Fruit fly (Drosophila melanogaster) whole organism, embryonic: ENCODE data around the gene U2af50.

Experiments
- Atf6 ChIP-seq: fragments of 200-800 bp; sonication (Bioruptor generic); IDR thresholded peaks from 2 replicates; pipeline ENCODE4 v1.3.6; 2022; ENCODE audit warnings: missing biosample characterization, missing genetic modification characterization
- B-H2 ChIP-seq: fragments of 200-800 bp; sonication (Bioruptor generic); optimal IDR thresholded peaks from 2 replicates; lab custom pipeline; 2018; ENCODE audit warnings: missing biosample characterization, mild to moderate bottlenecking, missing genetic modification characterization
- Bgb ChIP-seq: fragments of 200-800 bp; sonication (Bioruptor generic); IDR thresholded peaks from 2 replicates; pipeline ENCODE4 v1.3.6; 2022; ENCODE audit warnings: missing biosample characterization, missing genetic modification characterization; ENCODE audit not compliant: partially characterized antibody
- CG10462 ChIP-seq: fragments of 200-800 bp; sonication (Bioruptor generic); optimal IDR thresholded peaks from 2 replicates; lab custom pipeline; 2016; ENCODE audit warnings: missing biosample characterization, missing genetic modification characterization
- CG11504 ChIP-seq: fragments of 200-800 bp; sonication (Bioruptor generic); optimal IDR thresholded peaks from 3 replicates; lab custom pipeline; 2019; ENCODE audit warnings: missing biosample characterization, mild to moderate bottlenecking, missing genetic modification characterization, moderate library complexity
- CG13123 ChIP-seq: fragments of 200-800 bp; sonication (Bioruptor generic); optimal IDR thresholded peaks from 2 replicates; lab custom pipeline; 2016; ENCODE audit warnings: missing biosample characterization, missing genetic modification characterization
- CG14014 ChIP-seq: fragments of 200-800 bp; sonication (Bioruptor generic); IDR thresholded peaks from 2 replicates; pipeline ENCODE4 v1.3.6; 2022; ENCODE audit warnings: missing biosample characterization, missing genetic modification characterization
- CG15514 ChIP-seq: fragments of 200-800 bp; sonication (Bioruptor generic); optimal IDR thresholded peaks from 3 replicates; lab custom pipeline; 2017; ENCODE audit warnings: missing biosample characterization, missing genetic modification characterization, mild to moderate bottlenecking, moderate library complexity, missing genetic modification reagents
- CG16813 ChIP-seq: fragments of 200-800 bp; sonication (Bioruptor generic); IDR thresholded peaks from 3 replicates; pipeline ENCODE4 v1.3.6; 2022; ENCODE audit warnings: missing biosample characterization, missing genetic modification characterization; ENCODE audit not compliant: partially characterized antibody
- CG16815 ChIP-seq: fragments of 200-800 bp; sonication (Bioruptor generic); optimal IDR thresholded peaks from 3 replicates; lab custom pipeline; 2017; ENCODE audit warnings: missing biosample characterization, mild to moderate bottlenecking, missing genetic modification characterization
- CG2678 ChIP-seq: fragments of 200-800 bp; sonication (Bioruptor generic); optimal IDR thresholded peaks from 3 replicates; lab custom pipeline; 2019; ENCODE audit warnings: missing biosample characterization, mild to moderate bottlenecking, missing genetic modification characterization, moderate library complexity
- CG31388 ChIP-seq: fragments of 200-800 bp; sonication (Bioruptor generic); optimal IDR thresholded peaks from 2 replicates; lab custom pipeline; 2016; ENCODE audit warnings: missing biosample characterization, missing genetic modification characterization
- CG32767 ChIP-seq: fragments of 200-800 bp; sonication (Bioruptor generic); IDR thresholded peaks from 2 replicates; pipeline ENCODE4 v1.3.6; 2022; ENCODE audit warnings: missing biosample characterization, missing genetic modification characterization
- CG7556 ChIP-seq: fragments of 200-800 bp; sonication (Bioruptor generic); optimal IDR thresholded peaks from 2 replicates; lab custom pipeline; 2017; ENCODE audit warnings: missing biosample characterization, mild to moderate bottlenecking, missing genetic modification characterization
- CG7928 ChIP-seq: fragments of 200-800 bp; sonication (Bioruptor generic); optimal IDR thresholded peaks from 2 replicates; lab custom pipeline; 2017; ENCODE audit warnings: missing biosample characterization, mild to moderate bottlenecking, missing genetic modification characterization
- CG7963 ChIP-seq: fragments of 200-800 bp; sonication (Bioruptor generic); IDR thresholded peaks from 3 replicates; pipeline ENCODE4 v1.3.6; 2022; ENCODE audit warnings: missing biosample characterization, missing genetic modification characterization; ENCODE audit not compliant: partially characterized antibody
- CG8765 ChIP-seq: fragments of 200-800 bp; sonication (Bioruptor generic); IDR thresholded peaks from 2 replicates; pipeline ENCODE4 v1.3.6; 2022; ENCODE audit warnings: missing biosample characterization, missing genetic modification characterization
- CG9215 ChIP-seq: fragments of 200-800 bp; sonication (Bioruptor generic); IDR thresholded peaks from 2 replicates; pipeline ENCODE4 v1.3.6; 2022; ENCODE audit warnings: missing biosample characterization, missing genetic modification characterization
- CG9817 ChIP-seq: fragments of 200-800 bp; sonication (Bioruptor generic); optimal IDR thresholded peaks from 2 replicates; lab custom pipeline; 2018; ENCODE audit warnings: missing biosample characterization, mild to moderate bottlenecking, missing genetic modification characterization, moderate library complexity
- Dref ChIP-seq: fragments of 200-800 bp; sonication (Bioruptor generic); IDR thresholded peaks from 2 replicates; pipeline ENCODE4 v1.3.6; 2022; ENCODE audit warnings: missing biosample characterization, missing genetic modification characterization
- HLH4C ChIP-seq: fragments of 200-800 bp; sonication (Bioruptor generic); IDR thresholded peaks from 3 replicates; pipeline ENCODE4 v1.3.6; 2022; ENCODE audit warnings: missing biosample characterization, missing genetic modification characterization; ENCODE audit not compliant: partially characterized antibody
- HLH54F ChIP-seq: fragments of 200-800 bp; sonication (Bioruptor generic); optimal IDR thresholded peaks from 3 replicates; lab custom pipeline; 2016; ENCODE audit warnings: missing biosample characterization, missing genetic modification characterization
- MTF-1 ChIP-seq: fragments of 200-800 bp; sonication (Bioruptor generic); optimal IDR thresholded peaks from 2 replicates; lab custom pipeline; 2018; ENCODE audit warnings: missing biosample characterization, mild to moderate bottlenecking, missing genetic modification characterization, borderline replicate concordance
- Oaz ChIP-seq: fragments of 200-800 bp; sonication (Bioruptor generic); IDR thresholded peaks from 2 replicates; pipeline ENCODE4 v1.3.6; 2022; ENCODE audit warnings: missing biosample characterization, missing genetic modification characterization
- Optix ChIP-seq: fragments of 200-800 bp; sonication (Bioruptor generic); IDR thresholded peaks from 3 replicates; pipeline ENCODE4 v1.3.6; 2022; ENCODE audit warnings: missing biosample characterization, missing genetic modification characterization
- Poxn ChIP-seq: fragments of 200-800 bp; sonication (Bioruptor generic); IDR thresholded peaks from 2 replicates; pipeline ENCODE4 v1.3.6; 2022; ENCODE audit warnings: missing biosample characterization, missing genetic modification characterization
- Rfx ChIP-seq: fragments of 200-800 bp; sonication (Bioruptor generic); IDR thresholded peaks from 2 replicates; pipeline ENCODE4 v1.3.6; 2022; ENCODE audit warnings: missing biosample characterization, missing genetic modification characterization
- Sox100B ChIP-seq: fragments of 200-800 bp; sonication (Bioruptor generic); optimal IDR thresholded peaks from 3 replicates; lab custom pipeline; 2018; ENCODE audit warnings: missing biosample characterization, mild to moderate bottlenecking, missing genetic modification characterization
- Stat92E ChIP-seq, 3 experiments: fragments of >200 bp in 2 of 3; fragments of 200-800 bp in 1 of 3; sonication (Bioruptor generic) in 1 of 3; optimal IDR thresholded peaks; 2 replicates each; lab custom pipeline; 2017 to 2019; ENCODE audit warnings: missing biosample characterization in 3 of 3, missing genetic modification characterization in 3 of 3, mild to moderate bottlenecking in 1 of 3, moderate library complexity in 1 of 3
- ab ChIP-seq: fragments of 200-800 bp; sonication (Bioruptor generic); optimal IDR thresholded peaks from 2 replicates; lab custom pipeline; 2016; ENCODE audit warnings: missing biosample characterization, missing genetic modification characterization
- abd-A ChIP-seq: fragments of 200-800 bp; sonication (Bioruptor generic); optimal IDR thresholded peaks from 3 replicates; lab custom pipeline; 2019; ENCODE audit warnings: missing biosample characterization, mild to moderate bottlenecking, missing genetic modification characterization, moderate library complexity
- br ChIP-seq: fragments of >200 bp; optimal IDR thresholded peaks from 2 replicates; lab custom pipeline; 2017
- fd64A ChIP-seq: fragments of 200-800 bp; sonication (Bioruptor generic); optimal IDR thresholded peaks from 3 replicates; lab custom pipeline; 2018; ENCODE audit warnings: missing biosample characterization, mild to moderate bottlenecking, missing genetic modification characterization
- gro ChIP-seq: fragments of 200-800 bp; sonication (Bioruptor generic); optimal IDR thresholded peaks from 2 replicates; lab custom pipeline; 2016; ENCODE audit warnings: missing biosample characterization, missing genetic modification characterization
- jigr1 ChIP-seq: fragments of 200-800 bp; sonication (Bioruptor generic); IDR thresholded peaks from 3 replicates; pipeline ENCODE4 v1.3.6; 2022; ENCODE audit warnings: missing biosample characterization, missing genetic modification characterization
- jumu ChIP-seq: fragments of 200-800 bp; sonication (Bioruptor generic); optimal IDR thresholded peaks from 3 replicates; lab custom pipeline; 2016; ENCODE audit warnings: missing biosample characterization, missing genetic modification characterization
- nerfin-1 ChIP-seq: fragments of 200-800 bp; sonication (Bioruptor generic); optimal IDR thresholded peaks from 3 replicates; lab custom pipeline; 2019; ENCODE audit warnings: missing biosample characterization, mild to moderate bottlenecking, missing genetic modification characterization, moderate library complexity
- nerfin-2 ChIP-seq: fragments of 200-800 bp; sonication (Bioruptor generic); IDR thresholded peaks from 2 replicates; pipeline ENCODE4 v1.3.6; 2022; ENCODE audit warnings: missing biosample characterization, missing genetic modification characterization; ENCODE audit not compliant: partially characterized antibody
- org-1 ChIP-seq: fragments of 200-800 bp; sonication (Bioruptor generic); optimal IDR thresholded peaks from 2 replicates; lab custom pipeline; 2017; ENCODE audit warnings: missing biosample characterization, missing genetic modification characterization
- pum ChIP-seq: fragments of 200-800 bp; sonication (Bioruptor generic); optimal IDR thresholded peaks from 2 replicates; lab custom pipeline; 2016; ENCODE audit warnings: missing biosample characterization, missing genetic modification characterization
- pzg ChIP-seq: fragments of 200-800 bp; sonication (Bioruptor generic); optimal IDR thresholded peaks from 3 replicates; lab custom pipeline; 2018; ENCODE audit warnings: missing biosample characterization, mild to moderate bottlenecking, missing genetic modification characterization, moderate library complexity
- repo ChIP-seq: fragments of 200-800 bp; sonication (Bioruptor generic); optimal IDR thresholded peaks from 2 replicates; lab custom pipeline; 2016; ENCODE audit warnings: missing biosample characterization, missing genetic modification characterization
- sc ChIP-seq, 3 experiments: fragments of >200 bp in 2 of 3; fragments of 200-800 bp in 1 of 3; sonication (Bioruptor generic) in 1 of 3; optimal IDR thresholded peaks; 2 replicates in 2 of 3; 3 replicates in 1 of 3; lab custom pipeline; 2017; ENCODE audit warnings: mild to moderate bottlenecking in 1 of 3, missing biosample characterization in 1 of 3, missing genetic modification characterization in 1 of 3, missing genetic modification reagents in 1 of 3
- sd ChIP-seq: fragments of 200-800 bp; sonication (Bioruptor generic); optimal IDR thresholded peaks from 3 replicates; lab custom pipeline; 2018; ENCODE audit warnings: missing biosample characterization, mild to moderate bottlenecking, missing genetic modification characterization, moderate library complexity
- slou ChIP-seq: fragments of 200-800 bp; sonication (Bioruptor generic); optimal IDR thresholded peaks from 3 replicates; lab custom pipeline; 2016; ENCODE audit warnings: missing biosample characterization, missing genetic modification characterization
- slp2 ChIP-seq: fragments of 200-800 bp; sonication (Bioruptor generic); optimal IDR thresholded peaks from 2 replicates; lab custom pipeline; 2016; ENCODE audit warnings: missing biosample characterization, missing genetic modification characterization
- sqz ChIP-seq: fragments of 200-800 bp; sonication (Bioruptor generic); optimal IDR thresholded peaks from 3 replicates; lab custom pipeline; 2018; ENCODE audit warnings: missing biosample characterization, mild to moderate bottlenecking, missing genetic modification characterization
- stwl ChIP-seq: fragments of 200-800 bp; sonication (Bioruptor generic); optimal IDR thresholded peaks from 3 replicates; lab custom pipeline; 2018; ENCODE audit warnings: missing biosample characterization, mild to moderate bottlenecking, missing genetic modification characterization, moderate library complexity

The U2af50 gene

dm6 chrX:16332615-16333288, 26.1 kb downstream of the U2af50 start (continued):
- TF ChIP-seq HLH4C (GFP tag; lab: Robert Waterston, UW), result no peak
- peak; percentile 95 for TF ChIP-seq sqz
- 0 out of 2 replicates have a peak, but pooled peaks have one; percentile 6 for TF ChIP-seq Dref (GFP tag; lab: Robert Waterston, UW)
- peak; percentile 85 for TF ChIP-seq ab (GFP tag; lab: Kevin White, UChicago)
- peak; percentile 98 for TF ChIP-seq Sox100B (GFP tag; lab: Kevin White, UChicago)
- TF ChIP-seq CG7556, result peak; percentile 99
- peak; percentile 93 for TF ChIP-seq abd-A (tag; lab: Kevin White, UChicago)
- TF ChIP-seq slp2, result peak; percentile 95
- peak; percentile 93 for TF ChIP-seq Rfx
- TF ChIP-seq Stat92E (GFP tag; optimal IDR thresholded peaks at IDR 0.05; lab: Kevin White, UChicago), result peak in 1 of 3 experiments; percentile 90
- peak; percentile 91 for TF ChIP-seq CG9215
- TF ChIP-seq CG16815 (GFP tag; lab: Kevin White, UChicago), result peak; percentile 93
- peak; percentile 19 for TF ChIP-seq pzg (GFP tag; lab: Kevin White, UChicago)
- peak; percentile 95 for TF ChIP-seq jumu (GFP tag; lab: Kevin White, UChicago)
- peak; percentile 88 for TF ChIP-seq CG13123 (GFP tag; lab: Kevin White, UChicago)
- TF ChIP-seq Atf6 (GFP tag; lab: Robert Waterston, UW), result peak; percentile 94
- peak; percentile 88 for TF ChIP-seq CG10462
- peak; percentile 94 for TF ChIP-seq B-H2 (GFP tag; lab: Kevin White, UChicago)
- peak; percentile 89 for TF ChIP-seq CG15514 (GFP tag; lab: Kevin White, UChicago)
- peak; percentile 87 for TF ChIP-seq slou (GFP tag; lab: Kevin White, UChicago)
- peak; percentile 95 for TF ChIP-seq nerfin-1 (tag; lab: Kevin White, UChicago)
- TF ChIP-seq CG7928 (GFP tag; lab: Kevin White, UChicago), result peak; percentile 74
- TF ChIP-seq CG16813 (GFP tag; lab: Robert Waterston, UW), result no peak
- peak; percentile 93 for TF ChIP-seq fd64A (GFP tag; lab: Kevin White, UChicago)
- peak; percentile 77 for TF ChIP-seq MTF-1 (GFP tag; lab: Kevin White, UChicago)
- TF ChIP-seq HLH54F (GFP tag; lab: Kevin White, UChicago), result peak; percentile 96
- TF ChIP-seq org-1 (GFP tag; lab: Kevin White, UChicago), result peak; percentile 97
- no peak for TF ChIP-seq CG7963 (GFP tag; lab: Robert Waterston, UW)
- TF ChIP-seq Optix (GFP tag; lab: Robert Waterston, UW), result peak; percentile 91
- TF ChIP-seq CG14014 (GFP tag; lab: Robert Waterston, UW), result peak; percentile 89
- no peak for TF ChIP-seq br
- peak; percentile 46 for TF ChIP-seq stwl (tag; lab: Kevin White, UChicago)
- no peak for TF ChIP-seq Bgb (GFP tag; lab: Robert Waterston, UW)
- TF ChIP-seq Poxn (GFP tag; lab: Robert Waterston, UW), result no peak; the same call in none of the 2 replicates
- TF ChIP-seq CG11504 (tag; lab: Kevin White, UChicago), result peak; percentile 97
- TF ChIP-seq CG8765, result peak; percentile 85
- TF ChIP-seq CG2678 (tag; lab: Kevin White, UChicago), result peak; percentile 99
- peak; percentile 83 for TF ChIP-seq Oaz (GFP tag; lab: Robert Waterston, UW)
- peak; percentile 90 for TF ChIP-seq sd (tag; lab: Kevin White, UChicago)
- TF ChIP-seq pum (GFP tag; lab: Kevin White, UChicago), result peak; percentile 93
- TF ChIP-seq jigr1 (GFP tag; lab: Robert Waterston, UW), result peak; percentile 86
- peak; percentile 94 for TF ChIP-seq CG9817 (tag; lab: Kevin White, UChicago)
- TF ChIP-seq CG31388 (GFP tag; lab: Kevin White, UChicago), result peak; percentile 73
- no peak for TF ChIP-seq sc (optimal IDR thresholded peaks at IDR 0.05; lab: Kevin White, UChicago)
- TF ChIP-seq sc (GFP tag; optimal IDR thresholded peaks at IDR 0.05; lab: Kevin White, UChicago), result peak; percentile 92
- TF ChIP-seq gro, result peak; percentile 97
- TF ChIP-seq repo (GFP tag; lab: Kevin White, UChicago), result peak; percentile 93
- peak; percentile 91 for TF ChIP-seq CG32767 (GFP tag; lab: Robert Waterston, UW)
- TF ChIP-seq nerfin-2 (GFP tag; lab: Robert Waterston, UW), result no peak
